Worm (Caenorhabditis elegans): ENCODE results near the gene W05H5.1.

- TF ChIP-seq klf-2 (GFP tag; conservative IDR thresholded peaks at IDR 0.05) = no peak
- TF ChIP-seq ref-1 (GFP tag; conservative IDR thresholded peaks at IDR 0.05) = no peak
- TF ChIP-seq flt-1 (GFP tag; IDR thresholded peaks at IDR 0.05) = no peak
- TF ChIP-seq tab-1 (GFP tag; IDR thresholded peaks at IDR 0.05) = no peak
- no peak for TF ChIP-seq cog-1 (tag; optimal IDR thresholded peaks at IDR 0.05)
- no peak for TF ChIP-seq T22C8.4 (GFP tag; IDR thresholded peaks at IDR 0.05)
- TF ChIP-seq med-1 (GFP tag; optimal IDR thresholded peaks at IDR 0.05; ENCODE audit: insufficient read depth) = no peak
- no peak for TF ChIP-seq ztf-23 (GFP tag; IDR thresholded peaks at IDR 0.05)
- no peak for TF ChIP-seq ztf-29 (GFP tag; IDR thresholded peaks at IDR 0.05)
Measured at ce11 chrII:12397656-12398055, 46.9 kb downstream of the W05H5.1 start, which contains the start of gene F57G9.7.

Data from whole organism, midembryonic.